Fruit fly (Drosophila melanogaster) whole organism, embryonic: ENCODE data around the gene Rift.

ENCODE experiments used
- Antp ChIP-seq: fragments of 200-800 bp; sonication (Bioruptor generic); optimal IDR thresholded peaks from 3 replicates; lab custom pipeline; 2016; ENCODE audit warnings: missing biosample characterization, missing genetic modification characterization
- Atf6 ChIP-seq: fragments of 200-800 bp; sonication (Bioruptor generic); IDR thresholded peaks from 2 replicates; pipeline ENCODE4 v1.3.6; 2022; ENCODE audit warnings: missing biosample characterization, missing genetic modification characterization
- BEAF-32 ChIP-seq: fragments of 200-800 bp; sonication (Bioruptor generic); optimal IDR thresholded peaks from 3 replicates; lab custom pipeline; 2017; ENCODE audit warnings: missing biosample characterization, missing genetic modification characterization, mild to moderate bottlenecking, moderate library complexity, missing genetic modification reagents
- CG10979 ChIP-seq: fragments of 200-800 bp; sonication (Bioruptor generic); optimal IDR thresholded peaks from 2 replicates; lab custom pipeline; 2018; ENCODE audit warnings: missing biosample characterization, mild to moderate bottlenecking, missing genetic modification characterization, moderate library complexity
- CG11085 ChIP-seq: fragments of 200-800 bp; sonication (Bioruptor generic); IDR thresholded peaks from 2 replicates; pipeline ENCODE4 v1.3.6; 2022; ENCODE audit warnings: missing biosample characterization, missing genetic modification characterization
- CG11723 ChIP-seq: fragments of 200-800 bp; sonication (Bioruptor generic); optimal IDR thresholded peaks from 2 replicates; lab custom pipeline; 2017; ENCODE audit warnings: missing biosample characterization, mild to moderate bottlenecking, missing genetic modification characterization
- CG12104 ChIP-seq: fragments of 200-800 bp; sonication (Bioruptor generic); optimal IDR thresholded peaks from 3 replicates; lab custom pipeline; 2016; ENCODE audit warnings: missing biosample characterization, missing genetic modification characterization
- CG12391 ChIP-seq: fragments of 200-800 bp; sonication (Bioruptor generic); optimal IDR thresholded peaks from 3 replicates; lab custom pipeline; 2018; ENCODE audit warnings: missing biosample characterization, mild to moderate bottlenecking, missing genetic modification characterization, moderate library complexity
- CG12769 ChIP-seq: fragments of 200-800 bp; sonication (Bioruptor generic); optimal IDR thresholded peaks from 2 replicates; lab custom pipeline; 2019; ENCODE audit warnings: missing biosample characterization, mild to moderate bottlenecking, missing genetic modification characterization, moderate library complexity
- CG12942 ChIP-seq: fragments of 200-800 bp; sonication (Bioruptor generic); optimal IDR thresholded peaks from 3 replicates; lab custom pipeline; 2016; ENCODE audit warnings: missing biosample characterization, missing genetic modification characterization
- CG13894 ChIP-seq: fragments of 200-800 bp; sonication (Bioruptor generic); optimal IDR thresholded peaks from 3 replicates; lab custom pipeline; 2018; ENCODE audit warnings: missing biosample characterization, mild to moderate bottlenecking, missing genetic modification characterization, moderate library complexity
- CG14050 ChIP-seq: fragments of 200-800 bp; sonication (Bioruptor generic); IDR thresholded peaks from 3 replicates; pipeline ENCODE4 v1.3.6; 2022; ENCODE audit warnings: missing biosample characterization, missing genetic modification characterization
- CG17829 ChIP-seq: fragments of 200-800 bp; optimal IDR thresholded peaks from 2 replicates; lab custom pipeline; 2019; ENCODE audit warnings: missing biosample characterization, mild to moderate bottlenecking, missing genetic modification characterization, moderate library complexity
- CG18262 ChIP-seq: fragments of 200-800 bp; optimal IDR thresholded peaks from 3 replicates; lab custom pipeline; 2019; ENCODE audit warnings: missing biosample characterization, mild to moderate bottlenecking, missing genetic modification characterization, moderate library complexity
- CG2199 ChIP-seq: fragments of 200-800 bp; sonication (Bioruptor generic); IDR thresholded peaks from 3 replicates; pipeline ENCODE4 v1.3.6; 2022; ENCODE audit warnings: missing biosample characterization, missing genetic modification characterization
- CG2712 ChIP-seq: fragments of 200-800 bp; optimal IDR thresholded peaks from 3 replicates; lab custom pipeline; 2019; ENCODE audit warnings: missing biosample characterization, mild to moderate bottlenecking, missing genetic modification characterization, moderate library complexity
- CG33213 ChIP-seq: fragments of 200-800 bp; sonication (Bioruptor generic); optimal IDR thresholded peaks from 3 replicates; lab custom pipeline; 2016; ENCODE audit warnings: missing biosample characterization, missing genetic modification characterization
- CG4360 ChIP-seq: fragments of 200-800 bp; sonication (Bioruptor generic); IDR thresholded peaks from 2 replicates; pipeline ENCODE4 v1.3.6; 2022; ENCODE audit warnings: missing biosample characterization, missing genetic modification characterization
- CG6854 ChIP-seq: fragments of 200-800 bp; sonication (Bioruptor generic); optimal IDR thresholded peaks from 3 replicates; lab custom pipeline; 2017; ENCODE audit warnings: missing biosample characterization, mild to moderate bottlenecking, missing genetic modification characterization
- CG7556 ChIP-seq: fragments of 200-800 bp; sonication (Bioruptor generic); optimal IDR thresholded peaks from 2 replicates; lab custom pipeline; 2017; ENCODE audit warnings: missing biosample characterization, mild to moderate bottlenecking, missing genetic modification characterization
- CG9609 ChIP-seq: fragments of 200-800 bp; sonication (Bioruptor generic); optimal IDR thresholded peaks from 3 replicates; lab custom pipeline; 2016; ENCODE audit warnings: missing biosample characterization, missing genetic modification characterization
- CrebB ChIP-seq: fragments of 200-800 bp; sonication (Bioruptor generic); optimal IDR thresholded peaks from 3 replicates; lab custom pipeline; 2018; ENCODE audit warnings: missing biosample characterization, mild to moderate bottlenecking, missing genetic modification characterization
- HHEX ChIP-seq: fragments of 200-800 bp; sonication (Bioruptor generic); optimal IDR thresholded peaks from 3 replicates; lab custom pipeline; 2017; ENCODE audit warnings: missing biosample characterization, mild to moderate bottlenecking, missing genetic modification characterization, missing genetic modification reagents
- HLH4C ChIP-seq: fragments of 200-800 bp; sonication (Bioruptor generic); IDR thresholded peaks from 3 replicates; pipeline ENCODE4 v1.3.6; 2022; ENCODE audit warnings: missing biosample characterization, missing genetic modification characterization; ENCODE audit not compliant: partially characterized antibody
- Hr51 ChIP-seq, 2 experiments: fragments of 200-800 bp; sonication (Bioruptor generic); optimal IDR thresholded peaks; 2 replicates in 1 of 2; 3 replicates in 1 of 2; lab custom pipeline; 2016 to 2018; ENCODE audit warnings: missing biosample characterization in 2 of 2, missing genetic modification characterization in 2 of 2, mild to moderate bottlenecking in 1 of 2, moderate library complexity in 1 of 2
- MESR4 ChIP-seq: fragments of 200-800 bp; sonication (Bioruptor generic); optimal IDR thresholded peaks from 2 replicates; lab custom pipeline; 2018; ENCODE audit warnings: missing biosample characterization, mild to moderate bottlenecking, missing genetic modification characterization, moderate library complexity
- PHDP ChIP-seq: fragments of 200-800 bp; sonication (Bioruptor generic); optimal IDR thresholded peaks from 3 replicates; lab custom pipeline; 2018; ENCODE audit warnings: missing biosample characterization, mild to moderate bottlenecking, missing genetic modification characterization, moderate library complexity
- Poxn ChIP-seq: fragments of 200-800 bp; sonication (Bioruptor generic); IDR thresholded peaks from 2 replicates; pipeline ENCODE4 v1.3.6; 2022; ENCODE audit warnings: missing biosample characterization, missing genetic modification characterization
- Rfx ChIP-seq: fragments of 200-800 bp; sonication (Bioruptor generic); IDR thresholded peaks from 2 replicates; pipeline ENCODE4 v1.3.6; 2022; ENCODE audit warnings: missing biosample characterization, missing genetic modification characterization
- Taf1 ChIP-seq: fragments of 200-800 bp; sonication (Bioruptor generic); IDR thresholded peaks from 2 replicates; pipeline ENCODE4 v1.3.6; 2022; ENCODE audit warnings: missing biosample characterization, missing genetic modification characterization
- Xrp1 ChIP-seq: fragments of 200-800 bp; sonication (Bioruptor generic); IDR thresholded peaks from 2 replicates; pipeline ENCODE4 v1.3.6; 2022; ENCODE audit warnings: missing biosample characterization, missing genetic modification characterization
- YL-1 ChIP-seq: fragments of 200-800 bp; sonication (Bioruptor generic); optimal IDR thresholded peaks from 3 replicates; lab custom pipeline; 2017; ENCODE audit warnings: missing biosample characterization, mild to moderate bottlenecking, missing genetic modification characterization
- ash1 ChIP-seq: fragments of 200-800 bp; sonication (Bioruptor generic); optimal IDR thresholded peaks from 2 replicates; lab custom pipeline; 2018; ENCODE audit warnings: missing biosample characterization, mild to moderate bottlenecking, missing genetic modification characterization
- bbx ChIP-seq: fragments of 200-800 bp; sonication (Bioruptor generic); IDR thresholded peaks from 2 replicates; pipeline ENCODE4 v1.3.6; 2022; ENCODE audit warnings: missing biosample characterization, missing genetic modification characterization; ENCODE audit not compliant: partially characterized antibody
- br ChIP-seq: fragments of >200 bp; optimal IDR thresholded peaks from 2 replicates; lab custom pipeline; 2017
- bsh ChIP-seq, 2 experiments: fragments of 200-800 bp; sonication (Bioruptor generic); optimal IDR thresholded peaks; 2 replicates each; lab custom pipeline; 2017 to 2018; ENCODE audit warnings: mild to moderate bottlenecking in 2 of 2, missing biosample characterization in 2 of 2, missing genetic modification characterization in 2 of 2, moderate library complexity in 1 of 2
- cas ChIP-seq: fragments of 200-800 bp; sonication (Bioruptor generic); IDR thresholded peaks from 2 replicates; pipeline ENCODE4 v1.3.6; 2022; ENCODE audit warnings: missing biosample characterization, missing genetic modification characterization
- crp ChIP-seq, 2 experiments: fragments of 200-800 bp; sonication (Bioruptor generic); optimal IDR thresholded peaks; 2 replicates in 1 of 2; 3 replicates in 1 of 2; lab custom pipeline; 2017; ENCODE audit warnings: missing biosample characterization in 2 of 2, missing genetic modification characterization in 2 of 2, mild to moderate bottlenecking in 1 of 2, moderate library complexity in 1 of 2
- da ChIP-seq: fragments of 200-800 bp; sonication (Bioruptor generic); optimal IDR thresholded peaks from 2 replicates; lab custom pipeline; 2016; ENCODE audit warnings: missing biosample characterization, missing genetic modification characterization
- dati ChIP-seq: fragments of 200-800 bp; sonication (Bioruptor generic); IDR thresholded peaks from 2 replicates; pipeline ENCODE4 v1.3.6; 2022; ENCODE audit warnings: missing biosample characterization, missing genetic modification characterization
- dm ChIP-seq: fragments of 200-800 bp; sonication (Bioruptor generic); optimal IDR thresholded peaks from 3 replicates; lab custom pipeline; 2016; ENCODE audit warnings: missing biosample characterization, missing genetic modification characterization
- fd64A ChIP-seq: fragments of 200-800 bp; sonication (Bioruptor generic); optimal IDR thresholded peaks from 3 replicates; lab custom pipeline; 2018; ENCODE audit warnings: missing biosample characterization, mild to moderate bottlenecking, missing genetic modification characterization
- h ChIP-seq: fragments of >200 bp; optimal IDR thresholded peaks from 2 replicates; lab custom pipeline; 2017
- jumu ChIP-seq: fragments of 200-800 bp; sonication (Bioruptor generic); optimal IDR thresholded peaks from 3 replicates; lab custom pipeline; 2016; ENCODE audit warnings: missing biosample characterization, missing genetic modification characterization
- lbe ChIP-seq: fragments of 200-800 bp; sonication (Bioruptor generic); optimal IDR thresholded peaks from 2 replicates; lab custom pipeline; 2016; ENCODE audit warnings: missing biosample characterization, mild to moderate bottlenecking, missing genetic modification characterization
- mam ChIP-seq: fragments of 200-800 bp; sonication (Bioruptor generic); optimal IDR thresholded peaks from 3 replicates; lab custom pipeline; 2016; ENCODE audit warnings: missing biosample characterization, missing genetic modification characterization
- nom ChIP-seq: fragments of 200-800 bp; sonication (Bioruptor generic); optimal IDR thresholded peaks from 2 replicates; lab custom pipeline; 2017; ENCODE audit warnings: missing biosample characterization, missing genetic modification characterization, mild to moderate bottlenecking, moderate library complexity, missing genetic modification reagents
- peb ChIP-seq: fragments of 200-800 bp; sonication (Bioruptor generic); IDR thresholded peaks from 2 replicates; pipeline ENCODE4 v1.3.6; 2022; ENCODE audit warnings: missing biosample characterization, missing genetic modification characterization
- shn ChIP-seq: fragments of 200-800 bp; sonication (Bioruptor generic); optimal IDR thresholded peaks from 3 replicates; lab custom pipeline; 2016; ENCODE audit warnings: missing biosample characterization, missing genetic modification characterization
- trh ChIP-seq: fragments of 200-800 bp; sonication (Bioruptor generic); optimal IDR thresholded peaks from 2 replicates; lab custom pipeline; 2016; ENCODE audit warnings: missing biosample characterization, missing genetic modification characterization
- unpg ChIP-seq: fragments of 200-800 bp; sonication (Bioruptor generic); optimal IDR thresholded peaks from 3 replicates; lab custom pipeline; 2018; ENCODE audit warnings: missing biosample characterization, mild to moderate bottlenecking, missing genetic modification characterization, moderate library complexity

Gene Rift

dm6 chr3R:31810073-31810530 is at the start of gene Rift (continued):
- peak; percentile 31 for TF ChIP-seq CG9609
- TF ChIP-seq Atf6 (GFP tag; lab: Robert Waterston, UW), result peak; percentile 60
- peak; percentile 61 for TF ChIP-seq CG12769 (tag; lab: Kevin White, UChicago)
- peak; percentile 31 for TF ChIP-seq CG17829 (tag; lab: Kevin White, UChicago)
- TF ChIP-seq PHDP, result no peak
- TF ChIP-seq CG2199 (GFP tag; lab: Robert Waterston, UW), result 0 out of 3 replicates have a peak, but pooled peaks have one; percentile 27
- TF ChIP-seq CG12391 (tag; lab: Kevin White, UChicago), result peak; percentile 55
- TF ChIP-seq CG13894 (tag; lab: Kevin White, UChicago), result no peak
- peak; percentile 65 for TF ChIP-seq CG2712 (tag; lab: Kevin White, UChicago)
- no peak for TF ChIP-seq BEAF-32
- TF ChIP-seq fd64A (GFP tag; lab: Kevin White, UChicago), result peak; percentile 14
- TF ChIP-seq CG11085 (GFP tag; lab: Robert Waterston, UW), result no peak
- peak; percentile 38 for TF ChIP-seq lbe (GFP tag; lab: Kevin White, UChicago)
- TF ChIP-seq bsh (GFP tag; optimal IDR thresholded peaks at IDR 0.05; lab: Kevin White, UChicago), result peak; percentile 35 to 42
- TF ChIP-seq Xrp1 (GFP tag; lab: Robert Waterston, UW), result peak; percentile 53; the same call in 1 of the 2 replicates
- peak; percentile 30 for TF ChIP-seq CG33213 (GFP tag; lab: Kevin White, UChicago)
- TF ChIP-seq CG11723, result peak; percentile 32
- no peak for TF ChIP-seq da (GFP tag; lab: Kevin White, UChicago)
- TF ChIP-seq Taf1 (GFP tag; lab: Robert Waterston, UW), result no peak
- no peak for TF ChIP-seq br
- no peak for TF ChIP-seq cas
- TF ChIP-seq MESR4, result peak; percentile 40
- no peak for TF ChIP-seq trh
- TF ChIP-seq crp (GFP tag; optimal IDR thresholded peaks at IDR 0.05; lab: Kevin White, UChicago), result peak in 1 of 2 experiments; percentile 84
- TF ChIP-seq HHEX (GFP tag; lab: Kevin White, UChicago), result peak; percentile 49
- no peak for TF ChIP-seq bbx (GFP tag; lab: Robert Waterston, UW)
- no peak for TF ChIP-seq Poxn (GFP tag; lab: Robert Waterston, UW)
- peak; percentile 37 for TF ChIP-seq CG7556 (GFP tag; lab: Kevin White, UChicago)
- no peak for TF ChIP-seq ash1 (GFP tag; lab: Kevin White, UChicago)
- TF ChIP-seq CG10979, result peak; percentile 22
- TF ChIP-seq Antp, result peak; percentile 31
- TF ChIP-seq Hr51 (GFP tag; optimal IDR thresholded peaks at IDR 0.05; lab: Kevin White, UChicago), result peak in 1 of 2 experiments; percentile 44
- TF ChIP-seq shn (GFP tag; lab: Kevin White, UChicago), result peak; percentile 15
- TF ChIP-seq mam, result no peak
- peak; percentile 69 for TF ChIP-seq YL-1 (GFP tag; lab: Kevin White, UChicago)
- no peak for TF ChIP-seq CG12942 (GFP tag; lab: Kevin White, UChicago)
- TF ChIP-seq nom (GFP tag; lab: Kevin White, UChicago), result peak; percentile 4
- TF ChIP-seq CG12104 (GFP tag; lab: Kevin White, UChicago), result no peak
- peak; percentile 32 for TF ChIP-seq unpg (GFP tag; lab: Kevin White, UChicago)
- TF ChIP-seq Rfx (GFP tag; lab: Robert Waterston, UW), result peak; percentile 76
- TF ChIP-seq peb (GFP tag; lab: Robert Waterston, UW), result no peak
- peak; percentile 24 for TF ChIP-seq CG18262 (tag; lab: Kevin White, UChicago)
- TF ChIP-seq CrebB (tag; lab: Kevin White, UChicago), result no peak
- no peak for TF ChIP-seq jumu
- 0 out of 2 replicates have a peak, but pooled peaks have one; percentile 19 for TF ChIP-seq CG4360 (GFP tag; lab: Robert Waterston, UW)
- no peak for TF ChIP-seq h (lab: Kevin White, UChicago)
- TF ChIP-seq CG6854 (GFP tag; lab: Kevin White, UChicago), result no peak
- peak; percentile 30; the same call in 1 of the 3 replicates for TF ChIP-seq CG14050 (GFP tag; lab: Robert Waterston, UW)
- no peak for TF ChIP-seq HLH4C (GFP tag; lab: Robert Waterston, UW)
- peak; percentile 28 for TF ChIP-seq dm
- no peak for TF ChIP-seq dati (GFP tag; lab: Robert Waterston, UW)
